Worm (Caenorhabditis elegans) whole organism, midembryonic: ENCODE results near the gene F40G12.5.

Experiments used
- tab-1 ChIP-seq: fragments of 200-800 bp; sonication (Bioruptor generic); IDR thresholded peaks from 2 replicates; pipeline ENCODE4 v1.3.6; 2022; ENCODE audit warnings: missing genetic modification characterization, missing compliant biosample characterization
- ztf-23 ChIP-seq: fragments of 200-800 bp; sonication (Bioruptor generic); IDR thresholded peaks from 2 replicates; pipeline ENCODE4 v1.3.6; 2022; ENCODE audit warnings: missing genetic modification reagents, missing genetic modification characterization, missing compliant biosample characterization

DNA sequence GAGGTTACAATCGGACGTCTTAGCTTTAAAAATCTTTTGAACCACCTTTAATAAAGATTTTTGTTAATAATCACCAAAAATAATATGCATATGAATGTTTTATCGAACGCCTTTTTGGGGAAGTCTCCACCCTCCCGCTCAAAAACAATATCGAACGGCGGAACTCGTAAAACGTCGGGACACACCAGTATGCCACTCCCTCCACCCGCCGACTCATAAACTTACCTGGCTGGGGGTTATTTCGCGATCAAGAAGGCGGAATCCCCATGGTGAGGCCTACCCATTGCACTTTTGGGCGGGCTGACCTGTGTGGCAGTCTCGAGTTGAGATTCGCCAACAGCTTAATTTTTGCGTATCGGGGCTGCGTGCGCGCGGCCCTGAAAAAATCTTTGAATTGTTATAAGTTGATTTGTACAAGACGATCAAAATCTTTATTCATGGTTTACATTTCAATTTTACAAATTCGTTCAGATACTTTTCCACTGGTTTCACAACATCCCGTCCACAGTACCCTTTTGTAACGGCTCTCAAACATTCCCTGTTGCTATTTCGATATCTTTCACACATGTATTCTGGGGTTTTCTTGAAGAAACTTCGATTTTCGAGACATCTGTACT lies 3.2 kb downstream of the F40G12.5 start:
- TF ChIP-seq ztf-23 (GFP tag; lab: Robert Waterston, UW) (no peak), tab-1 (GFP tag; lab: Robert Waterston, UW) (no peak)
